Fruit fly (Drosophila melanogaster) whole organism: ENCODE data around the gene Ir8a.

Source experiments
- CG8478 ChIP-seq: fragments of >200 bp; optimal IDR thresholded peaks from 2 replicates; lab custom pipeline; 2018; ENCODE audit warnings: inconsistent platforms
- Dll ChIP-seq: fragments of >200 bp; optimal IDR thresholded peaks from 2 replicates; lab custom pipeline; 2017
- EcR ChIP-seq, 2 experiments: fragments of >200 bp; optimal IDR thresholded peaks; 2 replicates each; lab custom pipeline; 2017; ENCODE audit warnings: missing biosample characterization in 2 of 2, missing genetic modification characterization in 2 of 2, missing genetic modification reagents in 2 of 2
- pan ChIP-seq: fragments of >200 bp; optimal IDR thresholded peaks from 2 replicates; lab custom pipeline; 2017
- psq ChIP-seq: fragments of >200 bp; optimal IDR thresholded peaks from 2 replicates; lab custom pipeline; 2017
- usp ChIP-seq: fragments of >200 bp; optimal IDR thresholded peaks from 2 replicates; lab custom pipeline; 2017; ENCODE audit warnings: missing biosample characterization, missing genetic modification characterization, mixed read lengths

The Ir8a gene

DNA sequence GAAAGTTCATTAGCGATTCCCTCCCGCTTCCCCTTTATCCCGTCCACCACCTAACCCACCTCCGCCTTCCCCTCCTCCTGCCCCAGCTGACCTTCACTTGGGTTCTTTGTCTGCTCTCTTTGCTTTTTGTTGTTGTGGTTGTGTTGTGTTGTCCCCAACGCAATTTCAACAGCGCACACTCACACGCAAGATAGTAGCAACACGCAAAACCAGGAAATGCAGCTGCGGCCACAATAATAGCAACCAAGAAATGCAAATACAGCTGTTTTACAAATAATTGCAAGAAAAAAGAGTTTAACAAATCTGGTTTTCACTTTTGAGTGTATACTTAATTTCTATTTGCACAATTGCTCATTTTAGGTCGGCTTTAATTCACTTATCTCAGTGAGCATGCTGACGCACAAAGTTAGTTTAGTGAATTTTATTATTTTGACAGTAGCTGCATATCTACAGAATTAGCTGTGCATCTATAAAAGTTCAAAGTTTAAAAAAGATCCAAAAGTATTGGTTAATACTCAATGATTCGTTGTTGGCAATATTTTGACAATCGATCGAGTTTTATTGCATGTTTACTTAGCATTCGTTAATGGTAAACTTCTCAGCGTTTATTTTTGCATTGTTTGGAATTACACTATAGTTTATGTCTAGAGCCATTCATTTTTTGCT is 15.0 kb upstream of the Ir8a start:
- TF ChIP-seq CG8478 (lab: Kevin White, UChicago) = no peak
- TF ChIP-seq psq (lab: Kevin White, UChicago) = no peak
- TF ChIP-seq usp (GFP tag; lab: Kevin White, UChicago) = no peak
- no peak for TF ChIP-seq pan (lab: Kevin White, UChicago)
- TF ChIP-seq Dll (lab: Kevin White, UChicago) = no peak
- TF ChIP-seq EcR (GFP tag; optimal IDR thresholded peaks at IDR 0.05; lab: Kevin White, UChicago) = no peak

DNA sequence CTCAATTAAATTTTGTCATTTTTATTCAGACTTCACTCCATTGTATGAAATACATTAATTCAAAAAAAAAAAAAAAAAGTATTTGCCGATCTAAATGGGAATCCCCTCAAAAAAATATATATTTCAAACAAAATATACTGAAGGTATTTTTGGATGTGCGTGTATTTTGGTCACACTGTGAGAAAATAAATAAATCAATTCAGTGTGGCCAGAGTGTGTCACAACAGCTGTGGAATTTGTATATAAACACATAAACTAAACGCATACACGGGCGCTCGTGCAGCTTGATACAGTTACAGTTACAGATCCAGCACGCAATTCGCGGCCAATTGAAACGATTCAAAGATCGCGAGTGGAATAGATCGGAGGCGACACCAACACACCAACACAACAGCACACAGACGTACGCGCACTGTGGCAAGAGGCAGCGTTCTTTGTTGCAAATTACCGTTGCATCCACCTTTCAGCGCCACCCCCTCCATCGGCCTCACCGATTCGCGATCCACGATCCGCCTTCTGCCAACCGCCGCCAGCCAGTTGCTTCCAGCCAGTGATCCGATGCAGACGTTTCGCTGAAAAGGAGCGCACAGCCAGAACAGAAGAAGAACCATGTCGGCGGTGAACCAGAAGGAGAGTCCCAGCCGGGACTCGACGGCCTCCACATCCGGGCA is 13.9 kb upstream of the Ir8a start, which contains the start of gene CG17754:
CG17754 (plus strand) TSS at position 260 of the 671 bp plus-strand sequence.
- TF ChIP-seq pan (lab: Kevin White, UChicago) (no peak), Dll (lab: Kevin White, UChicago) (peak; percentile 30)

DNA sequence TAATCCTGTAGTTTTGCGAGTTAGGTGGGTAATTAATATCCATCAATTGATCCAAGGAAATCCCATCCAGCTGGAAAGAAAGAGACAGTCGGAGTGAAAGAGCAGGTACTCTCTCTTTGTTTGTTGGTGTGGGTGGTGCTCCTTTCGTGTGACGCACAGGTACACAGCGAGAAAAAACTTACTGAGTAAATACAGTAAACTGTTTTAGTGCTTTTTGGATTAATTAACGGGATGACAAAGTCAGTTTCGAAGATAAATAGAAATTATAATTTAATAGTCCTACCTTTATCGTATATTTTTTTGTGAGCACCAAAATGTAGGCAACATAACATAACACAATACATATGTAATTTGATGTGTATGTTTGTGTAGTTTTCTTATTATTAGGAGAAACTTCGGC is 11.7 kb upstream of the Ir8a start:
- TF ChIP-seq usp (GFP tag; lab: Kevin White, UChicago) (no peak), EcR (GFP tag; optimal IDR thresholded peaks at IDR 0.05; lab: Kevin White, UChicago) (no peak), pan (lab: Kevin White, UChicago) (no peak), Dll (lab: Kevin White, UChicago) (no peak), psq (lab: Kevin White, UChicago) (no peak), CG8478 (lab: Kevin White, UChicago) (no peak)

DNA sequence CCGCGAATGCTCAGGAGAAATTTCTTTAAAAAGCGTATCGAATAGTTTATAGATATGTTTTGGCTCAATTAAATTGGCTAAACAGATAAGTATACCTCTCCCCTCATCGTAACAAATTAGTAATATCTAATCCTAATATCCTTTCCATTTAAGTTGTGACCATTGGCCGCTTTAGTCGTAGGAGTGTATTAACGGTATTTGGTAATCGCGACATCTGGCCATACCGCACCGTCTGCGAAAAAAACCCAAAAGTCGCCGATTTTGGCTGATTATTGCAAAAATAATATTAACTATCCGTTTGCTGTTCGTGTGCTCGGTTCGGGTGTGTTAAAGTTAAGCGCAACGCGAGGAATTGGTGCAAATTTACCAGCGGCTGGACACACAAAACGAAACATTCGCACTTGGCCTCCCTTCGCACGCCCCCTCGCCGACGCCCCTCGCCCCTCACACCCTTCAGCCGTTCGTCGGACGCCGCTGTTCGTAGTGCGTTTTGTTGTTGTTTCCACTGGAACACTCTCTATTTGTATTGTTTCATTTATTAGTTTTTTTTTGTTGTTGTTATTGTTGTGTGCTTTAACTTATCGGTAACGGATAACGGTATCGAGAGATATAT is 10.9 kb upstream of the Ir8a start, which contains the start of the genes amx and Dsor1:
amx (minus strand) TSS at position 166 of the 613 bp plus-strand sequence.
Dsor1 (plus strand) TSS at position 172 of the 613 bp plus-strand sequence.
- TF ChIP-seq usp (GFP tag; lab: Kevin White, UChicago) (no peak), Dll (lab: Kevin White, UChicago) (no peak), pan (lab: Kevin White, UChicago) (no peak), EcR (GFP tag; optimal IDR thresholded peaks at IDR 0.05; lab: Kevin White, UChicago) (no peak), psq (lab: Kevin White, UChicago) (no peak), CG8478 (lab: Kevin White, UChicago) (no peak)

DNA sequence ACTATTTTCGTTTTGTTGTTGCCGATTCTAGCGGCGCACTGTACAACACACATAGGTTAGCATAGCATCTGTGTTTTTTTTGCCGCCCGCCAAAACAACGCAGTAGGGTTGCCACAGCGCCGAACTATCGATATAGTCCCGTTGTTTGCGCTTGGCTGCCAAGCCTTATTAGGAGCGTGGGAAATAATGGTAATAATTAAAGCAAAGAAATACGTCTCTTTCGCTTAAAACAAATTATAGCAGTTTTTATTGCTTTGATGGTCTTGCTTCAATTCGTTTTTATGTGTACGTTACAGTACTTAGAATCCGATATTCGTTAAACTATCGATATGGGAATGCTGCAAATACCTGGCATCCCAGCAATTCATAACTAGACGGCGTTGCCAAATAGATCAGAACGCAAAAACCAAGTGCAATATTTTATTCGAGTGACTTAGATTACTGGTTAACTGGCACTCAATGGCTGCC is 7.1 kb upstream of the Ir8a start, which contains the start of the genes mxc and Larp7:
mxc (minus strand) TSS at position 51 of the 468 bp plus-strand sequence.
Larp7 (plus strand) TSS at position 401 of the 468 bp plus-strand sequence.
- TF ChIP-seq psq (lab: Kevin White, UChicago) (no peak), Dll (lab: Kevin White, UChicago) (no peak), pan (lab: Kevin White, UChicago) (no peak), CG8478 (lab: Kevin White, UChicago) (no peak), usp (GFP tag; lab: Kevin White, UChicago) (no peak), EcR (GFP tag; optimal IDR thresholded peaks at IDR 0.05; lab: Kevin White, UChicago) (no peak)

DNA sequence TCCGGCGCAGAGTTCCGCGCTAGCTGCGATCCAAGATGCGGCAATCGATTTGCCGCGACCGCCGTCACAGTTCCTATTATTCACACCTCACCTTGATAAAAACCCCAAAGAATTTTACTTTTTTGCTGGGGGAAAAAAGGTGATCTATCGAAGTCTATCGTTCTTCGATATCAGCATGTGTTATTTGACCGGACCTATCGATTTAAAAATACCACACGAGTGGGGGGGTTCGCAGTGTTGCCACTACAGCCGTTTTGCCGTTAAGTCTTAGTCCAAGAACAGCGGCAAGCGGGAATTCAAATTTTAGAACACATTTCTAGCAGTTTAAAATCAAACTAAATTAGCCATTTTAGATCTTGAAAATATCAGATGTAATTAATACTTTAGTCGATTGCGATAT is 4.2 kb downstream of the Ir8a start, which contains the start of gene CG12121:
CG12121 (minus strand) TSS at position 180 of the 400 bp plus-strand sequence.
- no peak for TF ChIP-seq CG8478 (lab: Kevin White, UChicago)
- no peak for TF ChIP-seq EcR (GFP tag; optimal IDR thresholded peaks at IDR 0.05; lab: Kevin White, UChicago)
- TF ChIP-seq pan (lab: Kevin White, UChicago) = no peak
- no peak for TF ChIP-seq Dll (lab: Kevin White, UChicago)
- no peak for TF ChIP-seq usp (GFP tag; lab: Kevin White, UChicago)
- TF ChIP-seq psq (lab: Kevin White, UChicago) = no peak

DNA sequence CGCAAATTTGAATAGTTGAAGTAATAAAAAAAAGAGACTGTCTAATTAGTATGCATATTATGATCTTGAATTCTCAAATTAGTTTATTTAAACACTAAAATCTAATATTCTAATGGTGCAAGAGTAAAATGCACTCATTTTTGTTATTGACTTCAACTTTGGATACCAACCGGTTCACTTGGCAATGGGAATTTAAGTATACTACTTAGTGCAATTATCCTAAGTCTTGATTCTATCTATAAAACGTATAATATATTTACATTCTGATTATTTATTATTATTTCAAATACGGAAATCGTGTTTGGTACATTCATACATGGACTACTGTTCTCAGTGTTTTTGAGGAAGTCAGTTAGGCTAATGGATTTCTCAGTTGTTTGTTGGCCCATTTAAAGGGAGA is 9.5 kb downstream of the Ir8a start, which contains the start of gene Gr8a:
Gr8a (plus strand) TSS at position 301 of the 400 bp plus-strand sequence.
- TF ChIP-seq Dll (lab: Kevin White, UChicago) = no peak
- no peak for TF ChIP-seq CG8478 (lab: Kevin White, UChicago)
- no peak for TF ChIP-seq psq (lab: Kevin White, UChicago)
- TF ChIP-seq usp (GFP tag; lab: Kevin White, UChicago) = no peak
- no peak for TF ChIP-seq EcR (GFP tag; optimal IDR thresholded peaks at IDR 0.05; lab: Kevin White, UChicago)
- TF ChIP-seq pan (lab: Kevin White, UChicago) = no peak

DNA sequence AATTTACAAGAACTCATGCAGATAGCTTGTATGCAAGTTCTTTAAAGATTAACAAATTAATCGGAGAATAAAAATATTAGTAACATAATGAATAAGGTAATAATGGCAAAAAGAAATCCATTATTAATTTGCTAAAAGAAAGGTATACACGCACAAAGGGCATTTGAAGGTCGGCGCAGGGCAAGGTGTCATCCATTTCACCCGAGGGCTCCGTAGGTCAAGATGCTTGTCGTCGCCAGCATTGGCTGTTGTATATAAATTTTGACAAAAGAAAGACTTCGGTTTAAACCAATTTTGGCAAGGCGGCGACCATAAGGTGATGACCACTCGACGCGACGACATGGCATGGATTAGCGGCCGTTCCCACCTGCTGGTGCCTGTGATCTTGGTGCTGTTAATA is 11.2 kb downstream of the Ir8a start, which contains the start of gene CG15370:
CG15370 (plus strand) TSS at position 301 of the 400 bp plus-strand sequence.
- TF ChIP-seq CG8478 (lab: Kevin White, UChicago) (no peak), psq (lab: Kevin White, UChicago) (no peak), pan (lab: Kevin White, UChicago) (no peak), Dll (lab: Kevin White, UChicago) (no peak), usp (GFP tag; lab: Kevin White, UChicago) (no peak), EcR (GFP tag; optimal IDR thresholded peaks at IDR 0.05; lab: Kevin White, UChicago) (no peak)

DNA sequence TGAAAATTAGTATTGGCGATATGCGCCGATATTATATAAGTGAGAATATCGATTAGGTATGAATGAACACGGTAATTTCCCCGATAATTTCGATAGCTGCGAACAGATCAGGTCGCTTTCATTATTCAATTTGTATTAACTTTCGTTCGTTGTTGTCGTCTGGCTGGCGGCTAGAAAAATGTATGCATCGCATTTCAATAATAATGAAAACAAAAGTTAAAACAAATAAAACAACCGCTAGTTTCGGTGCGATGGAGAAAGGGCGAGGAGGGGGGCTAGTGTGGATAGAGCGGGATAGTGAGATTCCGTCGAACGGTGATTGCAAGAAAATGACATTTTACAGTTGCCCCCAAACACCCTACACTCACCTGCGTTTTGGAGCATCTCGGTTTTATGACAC is 12.0 kb downstream of the Ir8a start:
- no peak for TF ChIP-seq pan (lab: Kevin White, UChicago)
- TF ChIP-seq psq (lab: Kevin White, UChicago) = no peak
- no peak for TF ChIP-seq EcR (GFP tag; optimal IDR thresholded peaks at IDR 0.05; lab: Kevin White, UChicago)
- TF ChIP-seq Dll (lab: Kevin White, UChicago) = no peak

DNA sequence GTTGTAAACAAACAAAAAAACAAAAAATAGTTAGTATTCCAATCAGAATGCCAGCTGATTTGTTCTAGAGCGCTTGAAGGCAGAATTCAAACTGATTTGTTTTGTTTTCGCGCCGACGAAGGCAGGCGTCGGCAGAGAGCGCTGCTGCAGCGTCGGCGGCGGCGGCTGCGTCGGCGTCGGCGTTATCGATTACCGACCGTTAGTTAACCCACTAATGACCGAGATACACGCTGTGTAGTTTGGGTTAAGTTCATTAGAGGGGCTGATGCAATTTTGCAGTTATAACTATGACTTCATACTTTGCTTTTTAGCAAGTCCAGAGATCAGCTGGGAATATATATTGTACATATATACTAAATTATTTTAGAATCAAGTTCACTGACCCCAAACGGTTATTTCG is 13.2 kb downstream of the Ir8a start, which contains the start of gene t:
t (minus strand) TSS at position 76 of the 400 bp plus-strand sequence.
- no peak for TF ChIP-seq EcR (GFP tag; optimal IDR thresholded peaks at IDR 0.05; lab: Kevin White, UChicago)
- no peak for TF ChIP-seq Dll (lab: Kevin White, UChicago)
- no peak for TF ChIP-seq usp (GFP tag; lab: Kevin White, UChicago)
- no peak for TF ChIP-seq CG8478 (lab: Kevin White, UChicago)
- TF ChIP-seq psq (lab: Kevin White, UChicago) = no peak
- no peak for TF ChIP-seq pan (lab: Kevin White, UChicago)
